Fruit fly (Drosophila melanogaster) whole organism, embryonic: Measurements from ENCODE around the gene kat80.
A peak's percentile ranks its signal among the peaks of the same experiment; 100 is the strongest.

Experiments used
- Abd-B ChIP-seq: fragments of 200-800 bp; sonication (Bioruptor generic); optimal IDR thresholded peaks from 2 replicates; lab custom pipeline; 2018; ENCODE audit warnings: missing biosample characterization, mild to moderate bottlenecking, missing genetic modification characterization, moderate library complexity
- Antp ChIP-seq: fragments of 200-800 bp; sonication (Bioruptor generic); optimal IDR thresholded peaks from 3 replicates; lab custom pipeline; 2016; ENCODE audit warnings: missing biosample characterization, missing genetic modification characterization
- Atf6 ChIP-seq: fragments of 200-800 bp; sonication (Bioruptor generic); IDR thresholded peaks from 2 replicates; pipeline ENCODE4 v1.3.6; 2022; ENCODE audit warnings: missing biosample characterization, missing genetic modification characterization
- CG10209 ChIP-seq: fragments of 200-800 bp; sonication (Bioruptor generic); optimal IDR thresholded peaks from 3 replicates; lab custom pipeline; 2017; ENCODE audit warnings: missing biosample characterization, mild to moderate bottlenecking, missing genetic modification characterization, missing genetic modification reagents
- CG10654 ChIP-seq: fragments of 200-800 bp; sonication (Bioruptor generic); optimal IDR thresholded peaks from 2 replicates; lab custom pipeline; 2016; ENCODE audit warnings: missing biosample characterization, missing genetic modification characterization
- CG11247 ChIP-seq: fragments of 200-800 bp; sonication (Bioruptor generic); IDR thresholded peaks from 2 replicates; pipeline ENCODE4 v1.3.6; 2022; ENCODE audit warnings: missing biosample characterization, missing genetic modification characterization
- CG11696 ChIP-seq: fragments of 200-800 bp; sonication (Bioruptor generic); IDR thresholded peaks from 2 replicates; pipeline ENCODE4 v1.3.6; 2022; ENCODE audit warnings: missing biosample characterization, missing genetic modification characterization
- CG12744 ChIP-seq: fragments of 200-800 bp; sonication (Bioruptor generic); optimal IDR thresholded peaks from 2 replicates; lab custom pipeline; 2016; ENCODE audit warnings: missing biosample characterization, missing genetic modification characterization
- CG13424 ChIP-seq: fragments of 200-800 bp; sonication (Bioruptor generic); optimal IDR thresholded peaks from 2 replicates; lab custom pipeline; 2019; ENCODE audit warnings: missing biosample characterization, mild to moderate bottlenecking, missing genetic modification characterization, moderate library complexity
- CG14014 ChIP-seq: fragments of 200-800 bp; sonication (Bioruptor generic); IDR thresholded peaks from 2 replicates; pipeline ENCODE4 v1.3.6; 2022; ENCODE audit warnings: missing biosample characterization, missing genetic modification characterization
- CG14441 ChIP-seq: fragments of 200-800 bp; sonication (Bioruptor generic); IDR thresholded peaks from 2 replicates; pipeline ENCODE4 v1.3.6; 2022; ENCODE audit warnings: missing biosample characterization, missing genetic modification characterization
- CG14667 ChIP-seq: fragments of 200-800 bp; sonication (Bioruptor generic); IDR thresholded peaks from 2 replicates; pipeline ENCODE4 v1.3.6; 2022; ENCODE audit warnings: missing biosample characterization, missing genetic modification characterization
- CG17328 ChIP-seq: fragments of 200-800 bp; sonication (Bioruptor generic); IDR thresholded peaks from 2 replicates; pipeline ENCODE4 v1.3.6; 2022; ENCODE audit warnings: missing biosample characterization, missing genetic modification characterization
- CG17385 ChIP-seq: fragments of 200-800 bp; sonication (Bioruptor generic); optimal IDR thresholded peaks from 3 replicates; lab custom pipeline; 2018; ENCODE audit warnings: missing biosample characterization, mild to moderate bottlenecking, missing genetic modification characterization
- CG18619 ChIP-seq: fragments of 200-800 bp; sonication (Bioruptor generic); optimal IDR thresholded peaks from 3 replicates; lab custom pipeline; 2017; ENCODE audit warnings: missing biosample characterization, mild to moderate bottlenecking, missing genetic modification characterization
- CG2129 ChIP-seq: fragments of 200-800 bp; sonication (Bioruptor generic); IDR thresholded peaks from 2 replicates; pipeline ENCODE4 v1.3.6; 2022; ENCODE audit warnings: missing biosample characterization, missing genetic modification characterization; ENCODE audit not compliant: partially characterized antibody
- CG31224 ChIP-seq: fragments of 200-800 bp; sonication (Bioruptor generic); IDR thresholded peaks from 2 replicates; pipeline ENCODE4 v1.3.6; 2022; ENCODE audit warnings: missing biosample characterization, missing genetic modification characterization
- CG3281 ChIP-seq: fragments of 200-800 bp; sonication (Bioruptor generic); optimal IDR thresholded peaks from 3 replicates; lab custom pipeline; 2017; ENCODE audit warnings: missing biosample characterization, mild to moderate bottlenecking, missing genetic modification characterization
- CG42726 ChIP-seq: fragments of 200-800 bp; sonication (Bioruptor generic); IDR thresholded peaks from 2 replicates; pipeline ENCODE4 v1.3.6; 2022; ENCODE audit warnings: missing biosample characterization, missing genetic modification characterization; ENCODE audit not compliant: partially characterized antibody
- CG4282 ChIP-seq: fragments of 200-800 bp; sonication (Bioruptor generic); optimal IDR thresholded peaks from 2 replicates; lab custom pipeline; 2016; ENCODE audit warnings: missing biosample characterization, missing genetic modification characterization
- CG4404 ChIP-seq: fragments of 200-800 bp; sonication (Bioruptor generic); IDR thresholded peaks from 2 replicates; pipeline ENCODE4 v1.3.6; 2022; ENCODE audit warnings: missing biosample characterization, missing genetic modification characterization
- CG6689 ChIP-seq: fragments of 200-800 bp; sonication (Bioruptor generic); IDR thresholded peaks from 2 replicates; pipeline ENCODE4 v1.3.6; 2022; ENCODE audit warnings: missing biosample characterization, missing genetic modification characterization
- CG6813 ChIP-seq: fragments of 200-800 bp; sonication (Bioruptor generic); optimal IDR thresholded peaks from 2 replicates; lab custom pipeline; 2017; ENCODE audit warnings: missing biosample characterization, missing genetic modification characterization, mild to moderate bottlenecking, moderate library complexity, missing genetic modification reagents
- CG9797 ChIP-seq: fragments of 200-800 bp; sonication (Bioruptor generic); optimal IDR thresholded peaks from 3 replicates; lab custom pipeline; 2018; ENCODE audit warnings: missing biosample characterization, mild to moderate bottlenecking, missing genetic modification characterization
- CG9932 ChIP-seq: fragments of 200-800 bp; sonication (Bioruptor generic); IDR thresholded peaks from 2 replicates; pipeline ENCODE4 v1.3.6; 2022; ENCODE audit warnings: missing biosample characterization, missing genetic modification characterization
- CkIIα-i1 ChIP-seq: fragments of 200-800 bp; sonication (Bioruptor generic); IDR thresholded peaks from 2 replicates; pipeline ENCODE4 v1.3.6; 2022; ENCODE audit warnings: missing biosample characterization, missing genetic modification characterization
- CrebB ChIP-seq: fragments of 200-800 bp; sonication (Bioruptor generic); optimal IDR thresholded peaks from 3 replicates; lab custom pipeline; 2018; ENCODE audit warnings: missing biosample characterization, mild to moderate bottlenecking, missing genetic modification characterization
- E2f2 ChIP-seq: fragments of 200-800 bp; sonication (Bioruptor generic); IDR thresholded peaks from 2 replicates; pipeline ENCODE4 v1.3.6; 2022; ENCODE audit warnings: missing biosample characterization, missing genetic modification characterization
- Ets65A ChIP-seq: fragments of 200-800 bp; sonication (Bioruptor generic); peaks from one replicate; lab custom pipeline; 2016; ENCODE audit warnings: missing biosample characterization, missing genetic modification characterization
- Hmx ChIP-seq: fragments of 200-800 bp; sonication (Bioruptor generic); optimal IDR thresholded peaks from 2 replicates; lab custom pipeline; 2016; ENCODE audit warnings: missing biosample characterization, missing genetic modification characterization
- Lhr ChIP-seq: fragments of 200-800 bp; sonication (Bioruptor generic); optimal IDR thresholded peaks from 3 replicates; lab custom pipeline; 2017; ENCODE audit warnings: mild to moderate bottlenecking, missing biosample characterization, missing genetic modification reagents, missing genetic modification characterization
- Myb ChIP-seq: fragments of 200-800 bp; sonication (Bioruptor generic); optimal IDR thresholded peaks from 2 replicates; lab custom pipeline; 2016; ENCODE audit warnings: missing biosample characterization, missing genetic modification characterization
- NFAT ChIP-seq: fragments of 200-800 bp; sonication (Bioruptor generic); IDR thresholded peaks from 2 replicates; pipeline ENCODE4 v1.3.6; 2022; ENCODE audit warnings: missing biosample characterization, missing genetic modification characterization
- Ravus ChIP-seq: fragments of 200-800 bp; sonication (Bioruptor generic); IDR thresholded peaks from 2 replicates; pipeline ENCODE4 v1.3.6; 2022; ENCODE audit warnings: missing biosample characterization, missing genetic modification characterization
- Rx ChIP-seq: fragments of 200-800 bp; sonication (Bioruptor generic); IDR thresholded peaks from 2 replicates; pipeline ENCODE4 v1.3.6; 2022; ENCODE audit warnings: missing biosample characterization, missing genetic modification characterization
- Scr ChIP-seq: fragments of 200-800 bp; sonication (Bioruptor generic); IDR thresholded peaks from 2 replicates; pipeline ENCODE4 v1.3.6; 2022; ENCODE audit warnings: missing biosample characterization, missing genetic modification characterization; ENCODE audit not compliant: partially characterized antibody
- Sin3A ChIP-seq: fragments of >200 bp; optimal IDR thresholded peaks from 2 replicates; lab custom pipeline; 2018
- bigmax ChIP-seq: fragments of 200-800 bp; sonication (Bioruptor generic); optimal IDR thresholded peaks from 2 replicates; lab custom pipeline; 2018; ENCODE audit warnings: missing biosample characterization, mild to moderate bottlenecking, missing genetic modification characterization
- cad ChIP-seq: fragments of >200 bp; optimal IDR thresholded peaks from 2 replicates; lab custom pipeline; 2017; ENCODE audit warnings: missing biosample characterization, missing genetic modification characterization
- corto ChIP-seq: fragments of 200-800 bp; sonication (Bioruptor generic); optimal IDR thresholded peaks from 2 replicates; lab custom pipeline; 2016; ENCODE audit warnings: missing biosample characterization, mild to moderate bottlenecking, missing genetic modification characterization, moderate library complexity
- croc ChIP-seq: fragments of 200-800 bp; sonication (Bioruptor generic); conservative IDR thresholded peaks from 3 replicates; pipeline ENCODE4 v1.3.6; 2022; ENCODE audit warnings: missing biosample characterization, missing genetic modification characterization
- cwo ChIP-seq: fragments of 200-800 bp; sonication (Bioruptor generic); optimal IDR thresholded peaks from 3 replicates; lab custom pipeline; 2017; ENCODE audit warnings: missing biosample characterization, missing genetic modification characterization, mild to moderate bottlenecking, moderate library complexity, missing genetic modification reagents
- dm ChIP-seq: fragments of 200-800 bp; sonication (Bioruptor generic); optimal IDR thresholded peaks from 3 replicates; lab custom pipeline; 2016; ENCODE audit warnings: missing biosample characterization, missing genetic modification characterization
- ems ChIP-seq: fragments of 200-800 bp; sonication (Bioruptor generic); optimal IDR thresholded peaks from 3 replicates; lab custom pipeline; 2016; ENCODE audit warnings: missing biosample characterization, missing genetic modification characterization
- lab ChIP-seq: fragments of 200-800 bp; sonication (Bioruptor generic); optimal IDR thresholded peaks from 3 replicates; lab custom pipeline; 2017; ENCODE audit warnings: missing biosample characterization, missing genetic modification characterization, mild to moderate bottlenecking, moderate library complexity, missing genetic modification reagents
- oc ChIP-seq: fragments of 200-800 bp; sonication (Bioruptor generic); optimal IDR thresholded peaks from 2 replicates; lab custom pipeline; 2018; ENCODE audit warnings: missing biosample characterization, mild to moderate bottlenecking, missing genetic modification characterization, moderate library complexity
- pan ChIP-seq, 4 experiments: fragments of >200 bp in 3 of 4; fragments of 200-800 bp in 1 of 4; sonication (Bioruptor generic) in 1 of 4; optimal IDR thresholded peaks in 3 of 4; IDR thresholded peaks in 1 of 4; 2 replicates each; pipeline versions ENCODE4 v1.3.6 to Lab custom; 2017 to 2022; ENCODE audit warnings: missing biosample characterization in 2 of 4, missing genetic modification characterization in 2 of 4, mixed read lengths in 1 of 4
- pum ChIP-seq: fragments of 200-800 bp; sonication (Bioruptor generic); optimal IDR thresholded peaks from 2 replicates; lab custom pipeline; 2016; ENCODE audit warnings: missing biosample characterization, missing genetic modification characterization
- ssp ChIP-seq: fragments of 200-800 bp; sonication (Bioruptor generic); IDR thresholded peaks from 2 replicates; pipeline ENCODE4 v1.3.6; 2022; ENCODE audit warnings: missing biosample characterization, missing genetic modification characterization
- tll ChIP-seq, 2 experiments: fragments of 200-800 bp in 1 of 2; fragments of >200 bp in 1 of 2; sonication (Bioruptor generic) in 1 of 2; optimal IDR thresholded peaks; 2 replicates each; lab custom pipeline; 2017 to 2019; ENCODE audit warnings: missing biosample characterization in 2 of 2, missing genetic modification characterization in 2 of 2, mild to moderate bottlenecking in 1 of 2, moderate library complexity in 1 of 2
- ttk ChIP-seq: fragments of 200-800 bp; sonication (Bioruptor generic); IDR thresholded peaks from 2 replicates; pipeline ENCODE4 v2.1.2; 2022; ENCODE audit warnings: missing biosample characterization, missing genetic modification characterization
- tx ChIP-seq: fragments of 200-800 bp; sonication (Bioruptor generic); optimal IDR thresholded peaks from 2 replicates; lab custom pipeline; 2016; ENCODE audit warnings: missing biosample characterization, missing genetic modification characterization

The kat80 gene

DNA sequence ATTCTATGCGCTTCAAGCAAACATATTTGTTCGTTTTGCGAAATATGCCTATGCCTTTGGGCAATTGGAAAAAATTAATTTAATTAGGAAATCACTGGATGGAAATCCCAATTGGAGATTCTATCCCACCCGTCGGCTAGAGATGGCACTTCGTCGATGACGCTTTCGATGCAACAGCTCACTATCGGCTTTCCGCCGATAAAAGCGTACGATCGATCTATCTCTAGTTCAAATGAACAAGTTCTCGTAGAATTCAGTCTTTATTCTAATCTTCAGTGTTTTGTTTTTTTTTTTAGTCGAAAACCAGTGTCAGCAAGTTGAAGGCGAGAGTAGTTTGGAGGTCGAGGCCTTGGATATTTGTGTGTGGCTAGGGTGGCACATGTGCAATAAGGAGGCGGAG is 47.1 kb upstream of the kat80 start, which contains the start of the genes CG9917 and CG32579 (continued):
- TF ChIP-seq CkIIα-i1 (no peak), CG13424 (no peak), CG31224 (no peak), dm (GFP tag; lab: Kevin White, UChicago) (no peak), Abd-B (GFP tag; lab: Kevin White, UChicago) (no peak), cwo (GFP tag; lab: Kevin White, UChicago) (no peak), lab (GFP tag; lab: Kevin White, UChicago) (no peak), pum (GFP tag; lab: Kevin White, UChicago) (no peak), CG9797 (GFP tag; lab: Kevin White, UChicago) (no peak), CG4282 (GFP tag; lab: Kevin White, UChicago) (no peak), Atf6 (GFP tag; lab: Robert Waterston, UW) (no peak), tll (GFP tag; optimal IDR thresholded peaks at IDR 0.05; lab: Kevin White, UChicago) (no peak), CG9932 (no peak; the same call in 1 of the 2 replicates), Sin3A (lab: Kevin White, UChicago) (peak; percentile 32), NFAT (GFP tag; lab: Robert Waterston, UW) (peak; percentile 34; the same call in 1 of the 2 replicates), Rx (GFP tag; lab: Robert Waterston, UW) (no peak), CG11247 (GFP tag; lab: Robert Waterston, UW) (no peak), CrebB (no peak), ssp (no peak), ttk (GFP tag; lab: Robert Waterston, UW) (no peak), oc (no peak), Ets65A (GFP tag; lab: Kevin White, UChicago) (no peak), E2f2 (peak; percentile 66), tx (no peak), Antp (GFP tag; lab: Kevin White, UChicago) (no peak), CG6689 (no peak), CG17385 (GFP tag; lab: Kevin White, UChicago) (no peak), CG2129 (peak; percentile 35; the same call in 1 of the 2 replicates), CG42726 (GFP tag; lab: Robert Waterston, UW) (peak; percentile 72; the same call in 1 of the 2 replicates), CG4404 (GFP tag; lab: Robert Waterston, UW) (no peak), corto (GFP tag; lab: Kevin White, UChicago) (no peak), CG3281 (GFP tag; lab: Kevin White, UChicago) (no peak), Myb (GFP tag; lab: Kevin White, UChicago) (peak; percentile 0), CG11696 (GFP tag; lab: Robert Waterston, UW) (no peak), cad (GFP tag; lab: Kevin White, UChicago) (no peak), Ravus (no peak), pan (optimal IDR thresholded peaks at IDR 0.05; lab: Kevin White, UChicago) (no peak), pan (GFP tag; optimal IDR thresholded peaks at IDR 0.05 in 1 of 2, IDR thresholded peaks at IDR 0.05 in 1 of 2) (no peak), CG14014 (GFP tag; lab: Robert Waterston, UW) (no peak), ems (GFP tag; lab: Kevin White, UChicago) (no peak), Scr (GFP tag; lab: Robert Waterston, UW) (peak; percentile 78), CG14441 (no peak), CG6813 (no peak), Lhr (GFP tag; lab: Kevin White, UChicago) (no peak), CG18619 (GFP tag; lab: Kevin White, UChicago) (no peak), CG12744 (no peak), CG10654 (GFP tag; lab: Kevin White, UChicago) (no peak), bigmax (no peak), croc (GFP tag; lab: Robert Waterston, UW) (no peak), CG14667 (no peak), CG17328 (GFP tag; lab: Robert Waterston, UW) (peak; percentile 31; the same call in 1 of the 2 replicates), Hmx (GFP tag; lab: Kevin White, UChicago) (no peak), CG10209 (GFP tag; lab: Kevin White, UChicago) (no peak)
